Worm (Caenorhabditis elegans) whole organism, L4/young adult: ENCODE measurements around the gene F59D12.3.

Source experiments
- W03F9.2 ChIP-seq: fragments of 150-350 bp; optimal IDR thresholded peaks from 2 replicates; lab custom pipeline; 2014; ENCODE audit warnings: missing biosample characterization, missing genetic modification characterization
- him-1 ChIP-seq: sonication (generic microtip); optimal IDR thresholded peaks from 2 replicates; lab custom pipeline; 2016; ENCODE audit warnings: missing genotype, missing genetic modification reagents, missing genetic modification characterization, missing compliant biosample characterization

DNA sequence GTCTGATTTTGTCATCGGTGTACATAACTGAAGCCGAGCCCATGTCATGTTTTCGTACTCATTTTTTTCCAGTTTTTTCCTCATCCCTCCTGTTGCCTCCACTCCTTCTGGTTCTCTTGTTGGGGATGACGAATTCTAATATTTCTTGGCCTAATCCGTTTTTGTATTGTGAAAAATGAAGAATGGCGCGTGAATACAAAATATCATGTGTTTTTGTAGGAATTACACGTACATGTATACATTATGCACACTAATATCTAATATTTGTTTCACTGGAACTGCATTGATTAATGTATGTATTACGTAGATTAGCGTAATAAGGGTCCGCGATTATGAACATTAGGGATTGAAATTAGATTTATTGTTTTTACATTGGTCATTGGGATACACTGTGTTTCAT is 4.9 kb upstream of the F59D12.3 start:
- no peak for TF ChIP-seq him-1 (tag; lab: Kevin White, UChicago)
- TF ChIP-seq W03F9.2 (tag; lab: Kevin White, UChicago) = no peak
